Fruit fly (Drosophila melanogaster) whole organism, prepupa: ENCODE results near the gene Pdhb.

Experiments used
- Blimp-1 ChIP-seq: fragments of 200-800 bp; sonication (Bioruptor generic); optimal IDR thresholded peaks from 3 replicates; lab custom pipeline; 2017; ENCODE audit warnings: missing biosample characterization, missing genetic modification characterization, mild to moderate bottlenecking, moderate library complexity, missing genetic modification reagents
- CG10631 ChIP-seq: fragments of 200-800 bp; sonication (Bioruptor generic); optimal IDR thresholded peaks from 2 replicates; lab custom pipeline; 2016; ENCODE audit warnings: missing biosample characterization, missing genetic modification characterization
- CG10669 ChIP-seq: fragments of 200-800 bp; sonication (Bioruptor generic); optimal IDR thresholded peaks from 3 replicates; lab custom pipeline; 2018; ENCODE audit warnings: missing biosample characterization, mild to moderate bottlenecking, missing genetic modification characterization, moderate library complexity
- CG11294 ChIP-seq: fragments of 200-800 bp; sonication (Bioruptor generic); IDR thresholded peaks from 2 replicates; pipeline ENCODE4 v1.3.6; 2022; ENCODE audit warnings: missing biosample characterization, missing genetic modification characterization
- CG11762 ChIP-seq: fragments of 200-800 bp; sonication (Bioruptor generic); optimal IDR thresholded peaks from 3 replicates; lab custom pipeline; 2016; ENCODE audit warnings: missing biosample characterization, missing genetic modification characterization; ENCODE audit not compliant: insufficient read depth
- CG11902 ChIP-seq: fragments of 200-800 bp; sonication (Bioruptor generic); optimal IDR thresholded peaks from 3 replicates; lab custom pipeline; 2016; ENCODE audit warnings: missing biosample characterization, missing genetic modification characterization
- CG1621 ChIP-seq: fragments of 200-800 bp; sonication (Bioruptor generic); optimal IDR thresholded peaks from 3 replicates; lab custom pipeline; 2018; ENCODE audit warnings: missing biosample characterization, mild to moderate bottlenecking, missing genetic modification characterization
- CG16779 ChIP-seq: fragments of 200-800 bp; sonication (Bioruptor generic); optimal IDR thresholded peaks from 3 replicates; lab custom pipeline; 2017; ENCODE audit warnings: missing biosample characterization, mild to moderate bottlenecking, missing genetic modification characterization
- CG3032 ChIP-seq: fragments of 200-800 bp; optimal IDR thresholded peaks from 2 replicates; lab custom pipeline; 2019; ENCODE audit warnings: missing biosample characterization, mild to moderate bottlenecking, missing genetic modification characterization, moderate library complexity
- CG31627 ChIP-seq: fragments of 200-800 bp; sonication (Bioruptor generic); optimal IDR thresholded peaks from 3 replicates; lab custom pipeline; 2016; ENCODE audit warnings: missing biosample characterization, missing genetic modification characterization
- CG32006 ChIP-seq: fragments of 200-800 bp; sonication (Bioruptor generic); optimal IDR thresholded peaks from 3 replicates; lab custom pipeline; 2017; ENCODE audit warnings: missing biosample characterization, mild to moderate bottlenecking, missing genetic modification characterization
- CG34406 ChIP-seq: fragments of 200-800 bp; sonication (Bioruptor generic); optimal IDR thresholded peaks from 3 replicates; lab custom pipeline; 2016; ENCODE audit warnings: missing biosample characterization, missing genetic modification characterization
- CG3919 ChIP-seq: fragments of 200-800 bp; sonication (Bioruptor generic); optimal IDR thresholded peaks from 3 replicates; lab custom pipeline; 2016; ENCODE audit warnings: missing biosample characterization, missing genetic modification characterization
- CG4318 ChIP-seq: fragments of 200-800 bp; sonication (Bioruptor generic); optimal IDR thresholded peaks from 3 replicates; lab custom pipeline; 2017; ENCODE audit warnings: missing biosample characterization, mild to moderate bottlenecking, missing genetic modification characterization
- CG6163 ChIP-seq: fragments of 200-800 bp; sonication (Bioruptor generic); IDR thresholded peaks from 3 replicates; pipeline ENCODE4 v1.3.6; 2022; ENCODE audit warnings: missing biosample characterization, missing genetic modification characterization
- CG6276 ChIP-seq: fragments of 200-800 bp; sonication (Bioruptor generic); optimal IDR thresholded peaks from 2 replicates; lab custom pipeline; 2017; ENCODE audit warnings: missing biosample characterization, mild to moderate bottlenecking, missing genetic modification characterization
- CG6792 ChIP-seq: fragments of 200-800 bp; sonication (Bioruptor generic); optimal IDR thresholded peaks from 3 replicates; lab custom pipeline; 2016; ENCODE audit warnings: missing biosample characterization, missing genetic modification characterization
- CG6854 ChIP-seq: fragments of 200-800 bp; sonication (Bioruptor generic); optimal IDR thresholded peaks from 2 replicates; lab custom pipeline; 2017; ENCODE audit warnings: missing biosample characterization, mild to moderate bottlenecking, missing genetic modification characterization
- CG8119 ChIP-seq: fragments of 200-800 bp; sonication (Bioruptor generic); IDR thresholded peaks from 3 replicates; pipeline ENCODE4 v1.3.6; 2022; ENCODE audit warnings: missing biosample characterization, missing genetic modification characterization
- CG8319 ChIP-seq: fragments of 200-800 bp; sonication (Bioruptor generic); optimal IDR thresholded peaks from 3 replicates; lab custom pipeline; 2016; ENCODE audit warnings: missing biosample characterization, missing genetic modification characterization
- CG8632 ChIP-seq: fragments of 200-800 bp; sonication (Bioruptor generic); optimal IDR thresholded peaks from 3 replicates; lab custom pipeline; 2016; ENCODE audit warnings: missing biosample characterization, missing genetic modification characterization
- CG9139 ChIP-seq: fragments of 200-800 bp; sonication (Bioruptor generic); optimal IDR thresholded peaks from 3 replicates; lab custom pipeline; 2017; ENCODE audit warnings: missing biosample characterization, mild to moderate bottlenecking, missing genetic modification characterization
- Eip78C ChIP-seq: fragments of 200-800 bp; sonication (Bioruptor generic); peaks from one replicate; lab custom pipeline; 2016; ENCODE audit warnings: missing biosample characterization, missing genetic modification characterization
- Eip93F ChIP-seq: fragments of 200-800 bp; sonication (Bioruptor generic); optimal IDR thresholded peaks from 2 replicates; lab custom pipeline; 2016; ENCODE audit warnings: missing biosample characterization, mild to moderate bottlenecking, missing genetic modification characterization
- Ets21C ChIP-seq: fragments of 200-800 bp; sonication (Bioruptor generic); optimal IDR thresholded peaks from 3 replicates; lab custom pipeline; 2016; ENCODE audit warnings: missing biosample characterization, missing genetic modification characterization
- Ets96B ChIP-seq: fragments of 200-800 bp; optimal IDR thresholded peaks from 2 replicates; lab custom pipeline; 2019; ENCODE audit warnings: missing biosample characterization, mild to moderate bottlenecking, missing genetic modification characterization, moderate library complexity
- Hr38 ChIP-seq: sonication (Bioruptor generic); optimal IDR thresholded peaks from 2 replicates; lab custom pipeline; 2016; ENCODE audit warnings: missing biosample characterization, missing genetic modification characterization
- Hr39 ChIP-seq: fragments of 200-800 bp; sonication (Bioruptor generic); optimal IDR thresholded peaks from 2 replicates; lab custom pipeline; 2016; ENCODE audit warnings: missing biosample characterization, missing genetic modification characterization
- Hr4 ChIP-seq: fragments of 200-800 bp; sonication (Bioruptor generic); optimal IDR thresholded peaks from 3 replicates; lab custom pipeline; 2016; ENCODE audit warnings: missing biosample characterization, missing genetic modification characterization
- Lpt ChIP-seq: fragments of 200-800 bp; sonication (Bioruptor generic); optimal IDR thresholded peaks from 3 replicates; lab custom pipeline; 2016; ENCODE audit warnings: missing biosample characterization, missing genetic modification characterization
- Met ChIP-seq: fragments of 200-800 bp; sonication (Bioruptor generic); optimal IDR thresholded peaks from 3 replicates; lab custom pipeline; 2016; ENCODE audit warnings: missing biosample characterization, missing genetic modification characterization
- Smox ChIP-seq: fragments of 200-800 bp; sonication (Bioruptor generic); optimal IDR thresholded peaks from 3 replicates; lab custom pipeline; 2016; ENCODE audit warnings: missing biosample characterization, missing genetic modification characterization
- Sox102F ChIP-seq: fragments of 200-800 bp; sonication (Bioruptor generic); optimal IDR thresholded peaks from 2 replicates; lab custom pipeline; 2016; ENCODE audit warnings: missing biosample characterization, mild to moderate bottlenecking, missing genetic modification characterization
- Sox15 ChIP-seq: fragments of 200-800 bp; sonication (Bioruptor generic); optimal IDR thresholded peaks from 3 replicates; lab custom pipeline; 2016; ENCODE audit warnings: missing biosample characterization, missing genetic modification characterization
- achi ChIP-seq: fragments of 200-800 bp; sonication (Bioruptor generic); optimal IDR thresholded peaks from 3 replicates; lab custom pipeline; 2016; ENCODE audit warnings: missing biosample characterization, missing genetic modification characterization
- acj6 ChIP-seq: fragments of 200-800 bp; sonication (Bioruptor generic); optimal IDR thresholded peaks from 3 replicates; lab custom pipeline; 2016; ENCODE audit warnings: missing biosample characterization, missing genetic modification characterization
- dac ChIP-seq: fragments of 200-800 bp; sonication (Bioruptor generic); optimal IDR thresholded peaks from 2 replicates; lab custom pipeline; 2017; ENCODE audit warnings: missing biosample characterization, mild to moderate bottlenecking, missing genetic modification characterization
- dsx ChIP-seq: fragments of 200-800 bp; optimal IDR thresholded peaks from 3 replicates; lab custom pipeline; 2019; ENCODE audit warnings: missing biosample characterization, mild to moderate bottlenecking, missing genetic modification characterization, moderate library complexity; ENCODE audit not compliant: poor library complexity, severe bottlenecking
- eg ChIP-seq: fragments of 200-800 bp; sonication (Bioruptor generic); IDR thresholded peaks from 3 replicates; pipeline ENCODE4 v1.3.6; 2022; ENCODE audit warnings: missing biosample characterization, missing genetic modification characterization
- esn ChIP-seq: fragments of 200-800 bp; sonication (Bioruptor generic); optimal IDR thresholded peaks from 2 replicates; lab custom pipeline; 2016; ENCODE audit warnings: missing biosample characterization, mild to moderate bottlenecking, missing genetic modification characterization, moderate library complexity
- fd59A ChIP-seq: fragments of 200-800 bp; sonication (Bioruptor generic); optimal IDR thresholded peaks from 2 replicates; lab custom pipeline; 2017; ENCODE audit warnings: missing biosample characterization, mild to moderate bottlenecking, missing genetic modification characterization, missing genetic modification reagents
- fd85E ChIP-seq: fragments of 200-800 bp; sonication (Bioruptor generic); optimal IDR thresholded peaks from 3 replicates; lab custom pipeline; 2016; ENCODE audit warnings: missing biosample characterization, missing genetic modification characterization
- fkh ChIP-seq: fragments of 200-800 bp; sonication (Bioruptor generic); optimal IDR thresholded peaks from 3 replicates; lab custom pipeline; 2017; ENCODE audit warnings: missing biosample characterization, mild to moderate bottlenecking, missing genetic modification characterization, moderate library complexity
- lz ChIP-seq: fragments of 200-800 bp; sonication (Bioruptor generic); optimal IDR thresholded peaks from 3 replicates; lab custom pipeline; 2016; ENCODE audit warnings: missing biosample characterization, missing genetic modification characterization
- net ChIP-seq: fragments of 200-800 bp; sonication (Bioruptor generic); optimal IDR thresholded peaks from 3 replicates; lab custom pipeline; 2016; ENCODE audit warnings: missing biosample characterization, missing genetic modification characterization
- pdm3 ChIP-seq: fragments of 200-800 bp; sonication (Bioruptor generic); optimal IDR thresholded peaks from 3 replicates; lab custom pipeline; 2016; ENCODE audit warnings: missing biosample characterization, missing genetic modification characterization
- salr ChIP-seq, 2 experiments: fragments of 200-800 bp; sonication (Bioruptor generic); optimal IDR thresholded peaks; 3 replicates each; lab custom pipeline; 2016 to 2018; ENCODE audit warnings: missing biosample characterization in 2 of 2, missing genetic modification characterization in 2 of 2, mild to moderate bottlenecking in 1 of 2
- spab ChIP-seq: fragments of 200-800 bp; sonication (Bioruptor generic); optimal IDR thresholded peaks from 2 replicates; lab custom pipeline; 2017; ENCODE audit warnings: missing biosample characterization, mild to moderate bottlenecking, missing genetic modification characterization, missing genetic modification reagents
- svp ChIP-seq: fragments of 200-800 bp; sonication (Bioruptor generic); peaks from one replicate; lab custom pipeline; 2016; ENCODE audit warnings: missing biosample characterization, missing genetic modification characterization
- topi ChIP-seq: fragments of 200-800 bp; sonication (Bioruptor generic); optimal IDR thresholded peaks from 3 replicates; lab custom pipeline; 2016; ENCODE audit warnings: missing biosample characterization, missing genetic modification characterization

Pdhb gene

DNA sequence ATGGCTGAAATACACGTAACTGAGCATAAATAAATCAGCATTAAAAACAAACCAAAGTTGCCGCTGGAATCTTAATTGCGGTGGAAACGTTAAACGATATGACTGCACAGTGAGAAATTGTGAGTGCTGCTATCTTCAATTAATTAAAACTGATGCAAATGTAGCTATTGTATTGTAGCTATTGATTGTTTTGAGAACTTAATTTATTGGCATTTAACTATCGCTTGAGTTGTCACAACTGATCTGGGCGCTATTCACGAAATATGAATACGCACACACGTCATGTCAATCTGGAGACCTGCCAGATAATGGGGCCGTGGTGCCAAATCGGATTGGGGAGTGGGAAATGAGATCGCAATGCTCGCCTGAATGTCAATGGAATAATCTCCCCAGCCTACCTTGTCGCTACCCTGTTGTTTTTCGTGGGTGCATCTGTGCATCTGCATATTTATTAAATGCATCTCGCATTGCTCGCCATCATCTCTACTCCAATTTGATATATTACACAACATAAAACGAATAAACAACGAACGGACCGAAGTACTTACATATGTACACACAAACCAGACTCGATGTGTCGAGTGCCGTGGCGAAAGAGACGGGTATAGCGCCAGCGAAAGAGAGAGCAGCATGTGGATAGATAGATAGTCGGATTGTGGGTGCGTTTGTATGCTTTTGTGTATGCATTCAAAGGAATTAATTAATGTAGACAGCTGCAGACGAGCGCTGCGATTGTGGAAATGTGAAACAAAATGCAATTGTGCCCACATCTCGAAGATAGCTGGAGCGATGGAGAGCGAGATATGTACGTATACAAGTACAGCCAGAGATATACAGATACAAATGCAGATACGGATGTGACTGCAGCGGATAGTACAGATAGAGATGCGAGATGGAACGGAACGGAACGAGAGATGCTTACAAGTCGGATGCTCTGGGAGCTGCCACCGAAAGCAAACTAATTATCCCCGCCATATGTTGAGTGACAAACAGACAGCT lies 29.1 kb upstream of the Pdhb start:
- TF ChIP-seq esn, result peak; percentile 55
- TF ChIP-seq spab (GFP tag; lab: Kevin White, UChicago), result peak; percentile 31
- TF ChIP-seq Hr39 (GFP tag; lab: Kevin White, UChicago), result peak; percentile 58
- TF ChIP-seq Eip93F, result no peak
- TF ChIP-seq Ets21C (GFP tag; lab: Kevin White, UChicago), result no peak
- TF ChIP-seq CG6276, result no peak
- no peak for TF ChIP-seq CG11762 (GFP tag; lab: Kevin White, UChicago)
- peak; percentile 45; the same call in 1 of the 3 replicates for TF ChIP-seq eg
- TF ChIP-seq Blimp-1 (GFP tag; lab: Kevin White, UChicago), result no peak
- TF ChIP-seq pdm3 (GFP tag; lab: Kevin White, UChicago), result peak; percentile 44
- TF ChIP-seq fd85E (GFP tag; lab: Kevin White, UChicago), result no peak
- TF ChIP-seq Lpt, result peak; percentile 9
- peak; percentile 33 for TF ChIP-seq CG8632
- peak; percentile 8 for TF ChIP-seq Sox102F (GFP tag; lab: Kevin White, UChicago)
- TF ChIP-seq net (GFP tag; lab: Kevin White, UChicago), result no peak
- no peak for TF ChIP-seq CG6854
- TF ChIP-seq Hr4 (GFP tag; lab: Kevin White, UChicago), result peak; percentile 24
- no peak for TF ChIP-seq CG4318 (GFP tag; lab: Kevin White, UChicago)
- TF ChIP-seq achi (GFP tag; lab: Kevin White, UChicago), result peak; percentile 38
- TF ChIP-seq acj6, result peak; percentile 46
- no peak for TF ChIP-seq CG16779 (tag; lab: Kevin White, UChicago)
- no peak for TF ChIP-seq CG11902 (GFP tag; lab: Kevin White, UChicago)
- peak; percentile 30 for TF ChIP-seq CG32006 (GFP tag; lab: Kevin White, UChicago)
- peak; percentile 88 for TF ChIP-seq fkh
- no peak for TF ChIP-seq CG6792 (GFP tag; lab: Kevin White, UChicago)
- peak; percentile 34 for TF ChIP-seq CG31627
- TF ChIP-seq salr (GFP tag; optimal IDR thresholded peaks at IDR 0.05; lab: Kevin White, UChicago), result peak in 1 of 2 experiments; percentile 26
- TF ChIP-seq CG9139 (GFP tag; lab: Kevin White, UChicago), result no peak
- peak; percentile 11; the same call in 1 of the 3 replicates for TF ChIP-seq CG6163 (GFP tag; lab: Robert Waterston, UW)
- TF ChIP-seq Sox15 (GFP tag; lab: Kevin White, UChicago), result no peak
- TF ChIP-seq Met (GFP tag; lab: Kevin White, UChicago), result peak; percentile 8
- peak; percentile 19 for TF ChIP-seq lz
- TF ChIP-seq Ets96B (tag; lab: Kevin White, UChicago), result peak; percentile 51
- TF ChIP-seq CG10669 (GFP tag; lab: Kevin White, UChicago), result peak; percentile 47
- peak; percentile 52 for TF ChIP-seq topi (GFP tag; lab: Kevin White, UChicago)
- no peak for TF ChIP-seq fd59A (GFP tag; lab: Kevin White, UChicago)
- TF ChIP-seq CG3032 (tag; lab: Kevin White, UChicago), result peak; percentile 33
- no peak for TF ChIP-seq Hr38
- no peak for TF ChIP-seq dsx (GFP tag; lab: Kevin White, UChicago)
- TF ChIP-seq CG1621 (tag; lab: Kevin White, UChicago), result no peak
- peak; percentile 50 for TF ChIP-seq Smox (GFP tag; lab: Kevin White, UChicago)
- peak; percentile 42 for TF ChIP-seq CG3919 (GFP tag; lab: Kevin White, UChicago)
- no peak for TF ChIP-seq CG11294 (GFP tag; lab: Robert Waterston, UW)
- TF ChIP-seq CG10631 (GFP tag; lab: Kevin White, UChicago), result peak; percentile 34
- peak; percentile 33 for TF ChIP-seq CG8319 (GFP tag; lab: Kevin White, UChicago)
- TF ChIP-seq svp (GFP tag; lab: Kevin White, UChicago), result peak; percentile 89
- no peak for TF ChIP-seq CG34406 (GFP tag; lab: Kevin White, UChicago)
- TF ChIP-seq CG8119 (GFP tag; lab: Robert Waterston, UW), result no peak
- TF ChIP-seq Eip78C (GFP tag; lab: Kevin White, UChicago), result peak; percentile 70
- no peak for TF ChIP-seq dac (GFP tag; lab: Kevin White, UChicago)
